Worm (Caenorhabditis elegans): ENCODE results near the gene pfd-2.

- TF ChIP-seq pha-4 (tag; optimal IDR thresholded peaks at IDR 0.05), result no peak
- TF ChIP-seq C06A6.2 (GFP tag; conservative IDR thresholded peaks at IDR 0.05), result no peak
- TF ChIP-seq ztf-26 (tag; optimal IDR thresholded peaks at IDR 0.05), result no peak
- no peak for TF ChIP-seq unc-62 (GFP tag; optimal IDR thresholded peaks at IDR 0.05)
- TF ChIP-seq rpc-1 (optimal IDR thresholded peaks at IDR 0.05), result no peak
- TF ChIP-seq rpc-1 (tag; optimal IDR thresholded peaks at IDR 0.05), result no peak
- no peak for TF ChIP-seq ztf-18 (tag; optimal IDR thresholded peaks at IDR 0.05)
- TF ChIP-seq C17E4.6 (GFP tag; IDR thresholded peaks at IDR 0.05), result no peak
- TF ChIP-seq efl-1 (GFP tag; optimal IDR thresholded peaks at IDR 0.05), result no peak
- no peak for TF ChIP-seq nfya-1 (tag; optimal IDR thresholded peaks at IDR 0.05; ENCODE audit: borderline replicate concordance, insufficient read depth)
- no peak for TF ChIP-seq nfya-2 (GFP tag; IDR thresholded peaks at IDR 0.05)
These were observed 49.6 kb upstream of the pfd-2 start for ce11 chrII:4276924-4277323.
